Worm (Caenorhabditis elegans) whole organism, early embryonic: ENCODE results near the gene hsp-3.

Experiments used
- B0310.2 ChIP-seq: sonication (generic microtip); optimal IDR thresholded peaks from 2 replicates; lab custom pipeline; 2016; ENCODE audit warnings: mild to moderate bottlenecking, missing genetic modification characterization, missing compliant biosample characterization
- ama-1 ChIP-seq: fragments of 150-350 bp; optimal IDR thresholded peaks from 2 replicates; lab custom pipeline; 2014
- ceh-13 ChIP-seq: fragments of 200-800 bp; sonication (Bioruptor generic); optimal IDR thresholded peaks from 2 replicates; lab custom pipeline; 2018; ENCODE audit warnings: mild to moderate bottlenecking, missing genetic modification characterization, missing compliant biosample characterization
- ets-7 ChIP-seq: sonication (generic microtip); optimal IDR thresholded peaks from 2 replicates; lab custom pipeline; 2016; ENCODE audit warnings: missing genotype, missing genetic modification characterization, missing compliant biosample characterization
- hmg-4 ChIP-seq: fragments of 200-800 bp; sonication (Bioruptor generic); optimal IDR thresholded peaks from 2 replicates; lab custom pipeline; 2018; ENCODE audit warnings: mild to moderate bottlenecking, missing genetic modification characterization, missing compliant biosample characterization
- hnd-1 ChIP-seq: sonication (generic microtip); optimal IDR thresholded peaks from 2 replicates; lab custom pipeline; 2016; ENCODE audit warnings: missing genetic modification characterization, missing compliant biosample characterization
- pes-1 ChIP-seq: fragments of 200-800 bp; sonication (Bioruptor generic); IDR thresholded peaks from 2 replicates; pipeline ENCODE4 v1.3.6; 2022; ENCODE audit warnings: missing genetic modification reagents, missing genetic modification characterization, missing compliant biosample characterization
- scrt-1 ChIP-seq: fragments of 200-800 bp; sonication (Bioruptor generic); IDR thresholded peaks from 2 replicates; pipeline ENCODE4 v1.3.6; 2022; ENCODE audit warnings: missing genetic modification characterization, missing compliant biosample characterization
- tbx-11 ChIP-seq: fragments of 200-800 bp; sonication (Bioruptor generic); IDR thresholded peaks from 2 replicates; pipeline ENCODE4 v1.3.6; 2022; ENCODE audit warnings: missing genetic modification characterization, missing compliant biosample characterization

DNA sequence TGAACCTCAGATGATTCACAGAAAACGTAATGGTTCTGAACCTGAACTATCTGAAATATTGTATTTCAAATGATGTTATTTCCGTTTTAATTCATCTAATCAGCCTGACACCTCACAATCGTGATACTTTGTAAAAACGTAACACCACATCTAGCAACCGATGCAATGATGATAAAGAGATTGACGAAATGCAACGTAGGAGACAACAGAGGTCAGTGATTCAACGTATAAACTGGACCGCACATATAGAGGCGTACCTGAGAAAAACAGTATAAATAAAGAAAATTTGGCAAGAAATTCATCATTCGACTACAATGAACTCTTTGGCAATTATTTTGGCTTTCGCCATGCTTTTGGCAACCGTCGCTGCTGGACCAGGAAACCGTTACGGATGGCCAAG lies 7.5 kb downstream of the hsp-3 start, which contains the start of gene C45B2.2:
- TF ChIP-seq hnd-1 (no peak), hmg-4 (no peak), tbx-11 (GFP tag; lab: Robert Waterston, UW) (no peak), pes-1 (no peak), ama-1 (lab: Kevin White, UChicago) (no peak), ceh-13 (GFP tag; lab: Kevin White, UChicago) (no peak), scrt-1 (GFP tag; lab: Robert Waterston, UW) (no peak), ets-7 (tag; lab: Kevin White, UChicago) (no peak), B0310.2 (tag; lab: Kevin White, UChicago) (no peak)
